Worm (Caenorhabditis elegans) whole organism, L4 larva: ENCODE results near the gene F36H12.5.
A peak's percentile ranks its signal among the peaks of the same experiment; 100 is the strongest.

Source experiments
- T20F7.1 ChIP-seq: fragments of 200-800 bp; sonication (Bioruptor generic); optimal IDR thresholded peaks from 2 replicates; lab custom pipeline; 2018; ENCODE audit warnings: mild to moderate bottlenecking, missing genetic modification characterization, missing compliant biosample characterization
- Y75B8A.6 ChIP-seq: fragments of 200-800 bp; sonication (Bioruptor generic); IDR thresholded peaks from 2 replicates; pipeline ENCODE4 v1.3.6; 2022; ENCODE audit warnings: missing genetic modification reagents, missing genetic modification characterization, missing compliant biosample characterization
- aly-2 ChIP-seq: sonication (generic microtip); optimal IDR thresholded peaks from 2 replicates; lab custom pipeline; 2018; ENCODE audit warnings: missing biosample characterization, missing genetic modification characterization
- ama-1 ChIP-seq: fragments of 150-350 bp; optimal IDR thresholded peaks from 2 replicates; lab custom pipeline; 2014; ENCODE audit warnings: inconsistent platforms, mixed read lengths
- ceh-32 ChIP-seq: sonication (generic microtip); optimal IDR thresholded peaks from 2 replicates; lab custom pipeline; 2016; ENCODE audit warnings: mild to moderate bottlenecking, missing genetic modification characterization, missing compliant biosample characterization; ENCODE audit not compliant: poor library complexity
- cey-2 ChIP-seq: sonication (generic microtip); optimal IDR thresholded peaks from 3 replicates; lab custom pipeline; 2017; ENCODE audit warnings: missing genetic modification characterization, mild to moderate bottlenecking, missing compliant biosample characterization, antibody characterized with exemption, borderline replicate concordance; ENCODE audit not compliant: insufficient read depth
- ctbp-1 ChIP-seq: fragments of 200-800 bp; sonication (Bioruptor generic); IDR thresholded peaks from 2 replicates; pipeline ENCODE4 v1.3.6; 2022; ENCODE audit warnings: missing genetic modification reagents, missing genetic modification characterization, missing compliant biosample characterization
- daf-16 ChIP-seq, 3 experiments: sonication (generic microtip); optimal IDR thresholded peaks; 2 replicates each; lab custom pipeline; 2016 to 2017; ENCODE audit warnings: missing genetic modification characterization in 3 of 3, missing genetic modification reagents in 3 of 3, mild to moderate bottlenecking in 2 of 3, missing compliant biosample characterization in 2 of 3, missing biosample characterization in 1 of 3, moderate library complexity in 1 of 3
- daf-19 ChIP-seq: fragments of 200-800 bp; sonication (Bioruptor generic); conservative IDR thresholded peaks from 2 replicates; pipeline ENCODE4 v1.3.6; 2022; ENCODE audit warnings: missing genetic modification characterization, missing compliant biosample characterization
- dmd-9 ChIP-seq: fragments of 200-800 bp; sonication (Bioruptor generic); IDR thresholded peaks from 2 replicates; pipeline ENCODE4 v1.3.6; 2022; ENCODE audit warnings: missing genetic modification reagents, missing genetic modification characterization, missing compliant biosample characterization
- egl-27 ChIP-seq: sonication (generic microtip); optimal IDR thresholded peaks from 3 replicates; lab custom pipeline; 2017; ENCODE audit warnings: missing biosample characterization, missing genetic modification reagents, missing genetic modification characterization
- fos-1 ChIP-seq: fragments of 150-350 bp; optimal IDR thresholded peaks from 2 replicates; lab custom pipeline; 2014; ENCODE audit warnings: missing biosample characterization, missing genetic modification characterization
- gei-8 ChIP-seq: fragments of 200-800 bp; sonication (Bioruptor generic); optimal IDR thresholded peaks from 2 replicates; lab custom pipeline; 2018; ENCODE audit warnings: mild to moderate bottlenecking, missing genetic modification characterization, missing compliant biosample characterization
- hlh-11 ChIP-seq: fragments of 200-800 bp; sonication (Bioruptor generic); optimal IDR thresholded peaks from 2 replicates; lab custom pipeline; 2018; ENCODE audit warnings: mild to moderate bottlenecking, missing genetic modification characterization, missing compliant biosample characterization
- hlh-30 ChIP-seq: sonication (generic microtip); optimal IDR thresholded peaks from 2 replicates; lab custom pipeline; 2017; ENCODE audit warnings: antibody characterized with exemption, mild to moderate bottlenecking, missing genetic modification characterization, missing compliant biosample characterization; ENCODE audit not compliant: insufficient read depth
- lin-15B ChIP-seq: fragments of 150-350 bp; sonication (generic microtip); optimal IDR thresholded peaks from 3 replicates; lab custom pipeline; 2014; ENCODE audit warnings: missing biosample characterization, missing genetic modification characterization
- lin-39 ChIP-seq: fragments of 150-350 bp; optimal IDR thresholded peaks from 2 replicates; lab custom pipeline; 2014; ENCODE audit warnings: missing biosample characterization, missing genetic modification reagents, missing genetic modification characterization
- lir-3 ChIP-seq: sonication (generic microtip); optimal IDR thresholded peaks from 2 replicates; lab custom pipeline; 2016; ENCODE audit warnings: mild to moderate bottlenecking, missing genetic modification characterization, missing compliant biosample characterization
- lsy-2 ChIP-seq, 2 experiments: fragments of 150-350 bp in 1 of 2; sonication (generic microtip) in 1 of 2; optimal IDR thresholded peaks; 2 replicates each; lab custom pipeline; 2014 to 2017; ENCODE audit warnings: missing biosample characterization in 2 of 2, missing genetic modification characterization in 2 of 2
- madf-9 ChIP-seq: fragments of 200-800 bp; sonication (Bioruptor generic); conservative IDR thresholded peaks from 2 replicates; pipeline ENCODE4 v1.3.6; 2022; ENCODE audit warnings: missing genetic modification reagents, missing genetic modification characterization, missing compliant biosample characterization
- mxl-3 ChIP-seq: fragments of 200-800 bp; sonication (Bioruptor generic); optimal IDR thresholded peaks from 2 replicates; lab custom pipeline; 2018; ENCODE audit warnings: mild to moderate bottlenecking, missing genetic modification characterization, missing compliant biosample characterization
- nhr-237 ChIP-seq: sonication (generic microtip); optimal IDR thresholded peaks from 2 replicates; lab custom pipeline; 2017; ENCODE audit warnings: missing biosample characterization, missing genetic modification characterization
- nhr-25 ChIP-seq: sonication (generic microtip); optimal IDR thresholded peaks from 2 replicates; lab custom pipeline; 2017; ENCODE audit warnings: missing genetic modification characterization, mild to moderate bottlenecking, missing compliant biosample characterization, antibody characterized with exemption, moderate library complexity, borderline replicate concordance; ENCODE audit not compliant: insufficient read depth
- nhr-77 ChIP-seq: fragments of 150-350 bp; optimal IDR thresholded peaks from 2 replicates; lab custom pipeline; 2014; ENCODE audit warnings: missing biosample characterization, missing genetic modification characterization
- pqm-1 ChIP-seq: sonication (generic microtip); optimal IDR thresholded peaks from 2 replicates; lab custom pipeline; 2017; ENCODE audit warnings: missing biosample characterization, missing genetic modification characterization
- saeg-2 ChIP-seq: fragments of 200-800 bp; sonication (Bioruptor generic); IDR thresholded peaks from 2 replicates; pipeline ENCODE4 v1.3.6; 2022; ENCODE audit warnings: missing genetic modification reagents, missing genetic modification characterization, missing compliant biosample characterization
- sdz-12 ChIP-seq: fragments of 200-800 bp; sonication (Bioruptor generic); optimal IDR thresholded peaks from 2 replicates; lab custom pipeline; 2018; ENCODE audit warnings: mild to moderate bottlenecking, missing genetic modification characterization, missing compliant biosample characterization
- set-16 ChIP-seq: fragments of 200-800 bp; sonication (Bioruptor generic); IDR thresholded peaks from 2 replicates; pipeline ENCODE4 v1.3.6; 2022; ENCODE audit warnings: missing genetic modification reagents, missing genetic modification characterization, missing compliant biosample characterization
- skn-1 ChIP-seq: fragments of 150-350 bp; optimal IDR thresholded peaks from 2 replicates; lab custom pipeline; 2014; ENCODE audit warnings: missing biosample characterization, missing genetic modification characterization
- unc-62 ChIP-seq, 3 experiments: fragments of 150-350 bp in 1 of 3; sonication (generic microtip); optimal IDR thresholded peaks in 2 of 3; peaks in 1 of 3; 1 replicate in 1 of 3; 2 replicates in 2 of 3; lab custom pipeline; 2014 to 2017; ENCODE audit warnings: missing biosample characterization in 3 of 3, missing genetic modification characterization in 3 of 3, missing genetic modification reagents in 3 of 3, missing genotype in 1 of 3
- zfp-2 ChIP-seq: sonication (generic microtip); optimal IDR thresholded peaks from 2 replicates; lab custom pipeline; 2016; ENCODE audit warnings: mild to moderate bottlenecking, missing genetic modification characterization, missing compliant biosample characterization
- zfp-3 ChIP-seq: fragments of 200-800 bp; sonication (Bioruptor generic); conservative IDR thresholded peaks from 2 replicates; pipeline ENCODE4 v1.3.6; 2022; ENCODE audit warnings: missing genetic modification reagents, missing genetic modification characterization, missing compliant biosample characterization
- ztf-11 ChIP-seq: fragments of 150-350 bp; optimal IDR thresholded peaks from 2 replicates; lab custom pipeline; 2014; ENCODE audit warnings: missing biosample characterization, missing genetic modification characterization

The F36H12.5 gene

ce11 chrIV:5273385-5273784 lies 6.8 kb downstream of the F36H12.5 start:
- TF ChIP-seq lin-39 (tag; lab: Kevin White, UChicago): no peak
- peak in 1 of 2 experiments; percentile 54 for TF ChIP-seq unc-62 (GFP tag; optimal IDR thresholded peaks at IDR 0.05 in 1 of 2; lab: Kevin White, UChicago)
- no peak for TF ChIP-seq unc-62 (tag; optimal IDR thresholded peaks at IDR 0.05; lab: Kevin White, UChicago)
- TF ChIP-seq set-16 (GFP tag; lab: Robert Waterston, UW): peak; percentile 60; the same call in 1 of the 2 replicates

- TF ChIP-seq dmd-9 (GFP tag; lab: Robert Waterston, UW) (no peak), pqm-1 (tag; lab: Kevin White, UChicago) (no peak), egl-27 (tag; lab: Kevin White, UChicago) (no peak), hlh-11 (no peak), lin-39 (tag; lab: Kevin White, UChicago) (no peak), madf-9 (no peak), daf-16 (GFP tag; optimal IDR thresholded peaks at IDR 0.05; lab: Kevin White, UChicago) (no peak), daf-16 (tag; optimal IDR thresholded peaks at IDR 0.05; lab: Kevin White, UChicago) (no peak)
- TF ChIP-seq, all 104 proteins: peak for 0
Observed at ce11 chrIV:5274123-5274581, 7.6 kb downstream of the F36H12.5 start, which contains the start of gene slfl-4. Gene slfl-4, plus strand, starts transcription at chrIV:5274531.

- TF ChIP-seq ama-1 (lab: Kevin White, UChicago) (no peak), lir-3 (tag; lab: Kevin White, UChicago) (no peak), fos-1 (tag; lab: Kevin White, UChicago) (no peak), zfp-3 (no peak), aly-2 (tag; lab: Kevin White, UChicago) (no peak), nhr-25 (tag; lab: Kevin White, UChicago) (no peak), ctbp-1 (GFP tag; lab: Robert Waterston, UW) (no peak), hlh-30 (tag; lab: Kevin White, UChicago) (no peak), mxl-3 (GFP tag; lab: Kevin White, UChicago) (no peak), sdz-12 (GFP tag; lab: Kevin White, UChicago) (no peak), hlh-11 (no peak), daf-19 (GFP tag; lab: Robert Waterston, UW) (no peak), cey-2 (tag; lab: Kevin White, UChicago) (no peak), lsy-2 (tag; optimal IDR thresholded peaks at IDR 0.05; lab: Kevin White, UChicago) (no peak), gei-8 (no peak), egl-27 (tag; lab: Kevin White, UChicago) (no peak), nhr-237 (tag; lab: Kevin White, UChicago) (no peak), lin-15B (tag; lab: Kevin White, UChicago) (no peak)
Observed at ce11 chrIV:5277752-5278151, 11.2 kb downstream of the F36H12.5 start, which contains the start of gene F36H12.17. Gene F36H12.17, minus strand, starts transcription at chrIV:5277852.

ce11 chrIV:5281457-5281856 lies 14.9 kb downstream of the F36H12.5 start:
- no peak for TF ChIP-seq T20F7.1 (GFP tag; lab: Kevin White, UChicago)
- TF ChIP-seq Y75B8A.6 (GFP tag; lab: Robert Waterston, UW): no peak
- TF ChIP-seq skn-1: no peak
- no peak for TF ChIP-seq saeg-2 (GFP tag; lab: Robert Waterston, UW)
- no peak for TF ChIP-seq lin-39 (tag; lab: Kevin White, UChicago)
- no peak for TF ChIP-seq lsy-2 (tag; optimal IDR thresholded peaks at IDR 0.05; lab: Kevin White, UChicago)
- TF ChIP-seq zfp-2 (tag; lab: Kevin White, UChicago): no peak
- TF ChIP-seq ztf-11 (tag; lab: Kevin White, UChicago): no peak
- no peak for TF ChIP-seq lin-15B (tag; lab: Kevin White, UChicago)
- no peak for TF ChIP-seq nhr-77 (tag; lab: Kevin White, UChicago)
- TF ChIP-seq ceh-32 (tag; lab: Kevin White, UChicago): no peak
- no peak for TF ChIP-seq ama-1 (lab: Kevin White, UChicago)
- no peak for TF ChIP-seq nhr-25 (tag; lab: Kevin White, UChicago)
